Fruit fly (Drosophila melanogaster) whole organism, embryonic: ENCODE measurements around the gene nonC.

Source experiments
- CG10209 ChIP-seq: fragments of 200-800 bp; sonication (Bioruptor generic); optimal IDR thresholded peaks from 3 replicates; lab custom pipeline; 2017; ENCODE audit warnings: missing biosample characterization, mild to moderate bottlenecking, missing genetic modification characterization, missing genetic modification reagents
- CG10267 ChIP-seq: fragments of 200-800 bp; sonication (Bioruptor generic); optimal IDR thresholded peaks from 2 replicates; lab custom pipeline; 2018; ENCODE audit warnings: missing biosample characterization, mild to moderate bottlenecking, missing genetic modification characterization, moderate library complexity
- CG11723 ChIP-seq: fragments of 200-800 bp; sonication (Bioruptor generic); optimal IDR thresholded peaks from 2 replicates; lab custom pipeline; 2017; ENCODE audit warnings: missing biosample characterization, mild to moderate bottlenecking, missing genetic modification characterization
- CG12219 ChIP-seq: fragments of 200-800 bp; sonication (Bioruptor generic); optimal IDR thresholded peaks from 3 replicates; lab custom pipeline; 2018; ENCODE audit warnings: missing biosample characterization, mild to moderate bottlenecking, missing genetic modification characterization
- CG12769 ChIP-seq: fragments of 200-800 bp; sonication (Bioruptor generic); optimal IDR thresholded peaks from 2 replicates; lab custom pipeline; 2019; ENCODE audit warnings: missing biosample characterization, mild to moderate bottlenecking, missing genetic modification characterization, moderate library complexity
- CG14667 ChIP-seq: fragments of 200-800 bp; sonication (Bioruptor generic); IDR thresholded peaks from 2 replicates; pipeline ENCODE4 v1.3.6; 2022; ENCODE audit warnings: missing biosample characterization, missing genetic modification characterization
- CG15696 ChIP-seq: fragments of 200-800 bp; sonication (Bioruptor generic); optimal IDR thresholded peaks from 2 replicates; lab custom pipeline; 2019; ENCODE audit warnings: missing biosample characterization, mild to moderate bottlenecking, missing genetic modification characterization, moderate library complexity
- CG1603 ChIP-seq: fragments of 200-800 bp; sonication (Bioruptor generic); optimal IDR thresholded peaks from 2 replicates; lab custom pipeline; 2019; ENCODE audit warnings: missing biosample characterization, mild to moderate bottlenecking, missing genetic modification characterization, moderate library complexity
- CG16863 ChIP-seq: fragments of 200-800 bp; sonication (Bioruptor generic); optimal IDR thresholded peaks from 3 replicates; lab custom pipeline; 2016; ENCODE audit warnings: missing biosample characterization, missing genetic modification characterization
- CG17912 ChIP-seq: fragments of 200-800 bp; sonication (Bioruptor generic); optimal IDR thresholded peaks from 2 replicates; lab custom pipeline; 2018; ENCODE audit warnings: missing biosample characterization, mild to moderate bottlenecking, missing genetic modification characterization
- CG1832 ChIP-seq: fragments of 200-800 bp; sonication (Bioruptor generic); optimal IDR thresholded peaks from 2 replicates; lab custom pipeline; 2017; ENCODE audit warnings: missing biosample characterization, mild to moderate bottlenecking, missing genetic modification characterization, inconsistent platforms
- CG2129 ChIP-seq: fragments of 200-800 bp; sonication (Bioruptor generic); IDR thresholded peaks from 2 replicates; pipeline ENCODE4 v1.3.6; 2022; ENCODE audit warnings: missing biosample characterization, missing genetic modification characterization; ENCODE audit not compliant: partially characterized antibody
- CG2678 ChIP-seq: fragments of 200-800 bp; sonication (Bioruptor generic); optimal IDR thresholded peaks from 3 replicates; lab custom pipeline; 2019; ENCODE audit warnings: missing biosample characterization, mild to moderate bottlenecking, missing genetic modification characterization, moderate library complexity
- CG30020 ChIP-seq: fragments of 200-800 bp; optimal IDR thresholded peaks from 2 replicates; lab custom pipeline; 2019; ENCODE audit warnings: missing biosample characterization, mild to moderate bottlenecking, missing genetic modification characterization, moderate library complexity
- CG31388 ChIP-seq: fragments of 200-800 bp; sonication (Bioruptor generic); optimal IDR thresholded peaks from 2 replicates; lab custom pipeline; 2016; ENCODE audit warnings: missing biosample characterization, missing genetic modification characterization
- CG32772 ChIP-seq: fragments of 200-800 bp; sonication (Bioruptor generic); IDR thresholded peaks from 2 replicates; pipeline ENCODE4 v1.3.6; 2022; ENCODE audit warnings: missing biosample characterization, missing genetic modification characterization
- CG34224 ChIP-seq: fragments of 200-800 bp; sonication (Bioruptor generic); IDR thresholded peaks from 3 replicates; pipeline ENCODE4 v1.3.6; 2022; ENCODE audit warnings: missing biosample characterization, missing genetic modification characterization; ENCODE audit not compliant: partially characterized antibody
- CG43689 ChIP-seq: fragments of 200-800 bp; sonication (Bioruptor generic); IDR thresholded peaks from 2 replicates; pipeline ENCODE4 v1.3.6; 2022; ENCODE audit warnings: missing biosample characterization, missing genetic modification characterization
- CG7928 ChIP-seq: fragments of 200-800 bp; sonication (Bioruptor generic); optimal IDR thresholded peaks from 2 replicates; lab custom pipeline; 2017; ENCODE audit warnings: missing biosample characterization, mild to moderate bottlenecking, missing genetic modification characterization
- Doc2 ChIP-seq: fragments of 200-800 bp; sonication (Bioruptor generic); IDR thresholded peaks from 2 replicates; pipeline ENCODE4 v1.3.6; 2022; ENCODE audit warnings: missing biosample characterization, missing genetic modification characterization
- Ets65A ChIP-seq: fragments of 200-800 bp; sonication (Bioruptor generic); peaks from one replicate; lab custom pipeline; 2016; ENCODE audit warnings: missing biosample characterization, missing genetic modification characterization
- Hr3 ChIP-seq: fragments of 200-800 bp; sonication (Bioruptor generic); optimal IDR thresholded peaks from 3 replicates; lab custom pipeline; 2016; ENCODE audit warnings: missing biosample characterization, missing genetic modification characterization
- Hsf ChIP-seq: fragments of 200-800 bp; sonication (Bioruptor generic); optimal IDR thresholded peaks from 3 replicates; lab custom pipeline; 2016; ENCODE audit warnings: missing biosample characterization, missing genetic modification characterization
- Lim3 ChIP-seq: fragments of 200-800 bp; sonication (Bioruptor generic); IDR thresholded peaks from 2 replicates; pipeline ENCODE4 v1.3.6; 2022; ENCODE audit warnings: missing biosample characterization, missing genetic modification characterization
- Mrtf ChIP-seq: fragments of 200-800 bp; sonication (Bioruptor generic); IDR thresholded peaks from 3 replicates; pipeline ENCODE4 v1.3.6; 2022; ENCODE audit warnings: missing biosample characterization, missing genetic modification characterization
- NfI ChIP-seq: fragments of 200-800 bp; sonication (Bioruptor generic); optimal IDR thresholded peaks from 3 replicates; lab custom pipeline; 2018; ENCODE audit warnings: missing biosample characterization, mild to moderate bottlenecking, missing genetic modification characterization, moderate library complexity
- Rx ChIP-seq: fragments of 200-800 bp; sonication (Bioruptor generic); IDR thresholded peaks from 2 replicates; pipeline ENCODE4 v1.3.6; 2022; ENCODE audit warnings: missing biosample characterization, missing genetic modification characterization
- Trl ChIP-seq, 3 experiments: fragments of >200 bp in 2 of 3; fragments of 200-800 bp in 1 of 3; sonication (Bioruptor generic) in 1 of 3; optimal IDR thresholded peaks; 2 replicates in 1 of 3; 3 replicates in 2 of 3; lab custom pipeline; 2016 to 2017; ENCODE audit warnings: missing biosample characterization in 1 of 3, missing genetic modification characterization in 1 of 3
- Vsx1 ChIP-seq: fragments of 200-800 bp; sonication (Bioruptor generic); optimal IDR thresholded peaks from 2 replicates; lab custom pipeline; 2017; ENCODE audit warnings: missing biosample characterization, mild to moderate bottlenecking, missing genetic modification characterization, missing genetic modification reagents
- bab2 ChIP-seq: fragments of 200-800 bp; sonication (Bioruptor generic); optimal IDR thresholded peaks from 2 replicates; lab custom pipeline; 2016; ENCODE audit warnings: missing biosample characterization, missing genetic modification characterization
- bcd ChIP-seq: fragments of 200-800 bp; sonication (Bioruptor generic); optimal IDR thresholded peaks from 2 replicates; lab custom pipeline; 2017; ENCODE audit warnings: missing biosample characterization, mild to moderate bottlenecking, missing genetic modification characterization
- cg ChIP-seq: fragments of 200-800 bp; sonication (Bioruptor generic); optimal IDR thresholded peaks from 3 replicates; lab custom pipeline; 2019; ENCODE audit warnings: missing biosample characterization, mild to moderate bottlenecking, missing genetic modification characterization, moderate library complexity
- fu2 ChIP-seq: fragments of 200-800 bp; sonication (Bioruptor generic); optimal IDR thresholded peaks from 2 replicates; lab custom pipeline; 2016; ENCODE audit warnings: missing biosample characterization, missing genetic modification characterization
- gce ChIP-seq: fragments of 200-800 bp; sonication (Bioruptor generic); IDR thresholded peaks from 3 replicates; pipeline ENCODE4 v1.3.6; 2022; ENCODE audit warnings: missing biosample characterization, missing genetic modification characterization
- gcm2 ChIP-seq: fragments of 200-800 bp; sonication (Bioruptor generic); optimal IDR thresholded peaks from 2 replicates; lab custom pipeline; 2016; ENCODE audit warnings: missing biosample characterization, missing genetic modification characterization
- kay ChIP-seq: fragments of 200-800 bp; sonication (Bioruptor generic); optimal IDR thresholded peaks from 2 replicates; lab custom pipeline; 2016; ENCODE audit warnings: missing biosample characterization, missing genetic modification characterization
- lbe ChIP-seq: fragments of 200-800 bp; sonication (Bioruptor generic); optimal IDR thresholded peaks from 2 replicates; lab custom pipeline; 2016; ENCODE audit warnings: missing biosample characterization, mild to moderate bottlenecking, missing genetic modification characterization
- luna ChIP-seq: fragments of 200-800 bp; sonication (Bioruptor generic); optimal IDR thresholded peaks from 2 replicates; lab custom pipeline; 2016; ENCODE audit warnings: missing biosample characterization, missing genetic modification characterization
- phol ChIP-seq: fragments of 200-800 bp; sonication (Bioruptor generic); optimal IDR thresholded peaks from 3 replicates; lab custom pipeline; 2018; ENCODE audit warnings: missing biosample characterization, mild to moderate bottlenecking, missing genetic modification characterization, moderate library complexity
- row ChIP-seq: fragments of 200-800 bp; sonication (Bioruptor generic); IDR thresholded peaks from 3 replicates; pipeline ENCODE4 v1.3.6; 2022; ENCODE audit warnings: missing biosample characterization, missing genetic modification characterization
- so ChIP-seq: fragments of 200-800 bp; sonication (Bioruptor generic); IDR thresholded peaks from 3 replicates; pipeline ENCODE4 v1.3.6; 2022; ENCODE audit warnings: missing biosample characterization, missing genetic modification characterization
- stc ChIP-seq: fragments of 200-800 bp; sonication (Bioruptor generic); IDR thresholded peaks from 2 replicates; pipeline ENCODE4 v1.3.6; 2022; ENCODE audit warnings: missing biosample characterization, missing genetic modification characterization
- tin ChIP-seq: fragments of 200-800 bp; sonication (Bioruptor generic); optimal IDR thresholded peaks from 3 replicates; lab custom pipeline; 2016; ENCODE audit warnings: missing biosample characterization, missing genetic modification characterization
- tna ChIP-seq: fragments of 200-800 bp; sonication (Bioruptor generic); IDR thresholded peaks from 2 replicates; pipeline ENCODE4 v1.3.6; 2022; ENCODE audit warnings: missing biosample characterization, missing genetic modification characterization; ENCODE audit not compliant: partially characterized antibody
- twi ChIP-seq: fragments of 200-800 bp; optimal IDR thresholded peaks from 2 replicates; lab custom pipeline; 2019; ENCODE audit warnings: missing biosample characterization, mild to moderate bottlenecking, missing genetic modification characterization, moderate library complexity
- zfh1 ChIP-seq: fragments of 200-800 bp; sonication (Bioruptor generic); IDR thresholded peaks from 3 replicates; pipeline ENCODE4 v1.3.6; 2022; ENCODE audit warnings: missing biosample characterization, missing genetic modification characterization

The nonC gene

dm6 chrX:6849178-6849956 lies 25.1 kb downstream of the nonC start, which contains the start of the genes Cht11 and CG4558 (continued):
- no peak for TF ChIP-seq cg (GFP tag; lab: Kevin White, UChicago)
- peak; percentile 84 for TF ChIP-seq zfh1 (GFP tag; lab: Robert Waterston, UW)
- no peak for TF ChIP-seq CG1832 (GFP tag; lab: Kevin White, UChicago)
- no peak for TF ChIP-seq luna (GFP tag; lab: Kevin White, UChicago)
- TF ChIP-seq Ets65A (GFP tag; lab: Kevin White, UChicago), result peak; percentile 95
- TF ChIP-seq Hsf (GFP tag; lab: Kevin White, UChicago), result peak; percentile 82
- TF ChIP-seq Rx (GFP tag; lab: Robert Waterston, UW), result peak; percentile 66
- TF ChIP-seq CG16863 (GFP tag; lab: Kevin White, UChicago), result peak; percentile 54
- peak; percentile 77 for TF ChIP-seq CG10267 (tag; lab: Kevin White, UChicago)
- peak; percentile 76; the same call in 2 of the 3 replicates for TF ChIP-seq Mrtf (GFP tag; lab: Robert Waterston, UW)
- TF ChIP-seq CG10209 (GFP tag; lab: Kevin White, UChicago), result peak; percentile 76
- TF ChIP-seq twi (tag; lab: Kevin White, UChicago), result peak; percentile 47
- TF ChIP-seq Trl (optimal IDR thresholded peaks at IDR 0.05; lab: Kevin White, UChicago), result no peak
- peak; percentile 64 for TF ChIP-seq Trl (GFP tag; optimal IDR thresholded peaks at IDR 0.05; lab: Kevin White, UChicago)
- TF ChIP-seq bab2, result peak; percentile 47
- TF ChIP-seq lbe, result peak; percentile 74
- peak; percentile 80 for TF ChIP-seq CG32772 (GFP tag; lab: Robert Waterston, UW)
- TF ChIP-seq stc, result peak; percentile 79
- TF ChIP-seq Vsx1, result peak; percentile 41
- no peak for TF ChIP-seq CG2129 (GFP tag; lab: Robert Waterston, UW)
- TF ChIP-seq CG17912 (GFP tag; lab: Kevin White, UChicago), result peak; percentile 14
- TF ChIP-seq CG15696 (tag; lab: Kevin White, UChicago), result peak; percentile 79
- TF ChIP-seq fu2 (GFP tag; lab: Kevin White, UChicago), result peak; percentile 57
- 0 out of 3 replicates have a peak, but pooled peaks have one; percentile 49 for TF ChIP-seq gce (GFP tag; lab: Robert Waterston, UW)
- TF ChIP-seq so (GFP tag; lab: Robert Waterston, UW), result no peak; the same call in 2 of the 3 replicates
- TF ChIP-seq CG12769 (tag; lab: Kevin White, UChicago), result no peak
- no peak for TF ChIP-seq Lim3 (GFP tag; lab: Robert Waterston, UW)
- TF ChIP-seq row (GFP tag; lab: Robert Waterston, UW), result peak; percentile 96
- peak; percentile 68 for TF ChIP-seq CG1603 (tag; lab: Kevin White, UChicago)
- peak; percentile 88 for TF ChIP-seq CG2678 (tag; lab: Kevin White, UChicago)
- TF ChIP-seq CG30020 (tag; lab: Kevin White, UChicago), result peak; percentile 65
- peak; percentile 80 for TF ChIP-seq NfI (GFP tag; lab: Kevin White, UChicago)
- TF ChIP-seq CG11723 (GFP tag; lab: Kevin White, UChicago), result peak; percentile 10
- TF ChIP-seq kay (GFP tag; lab: Kevin White, UChicago), result peak; percentile 77
- peak; percentile 62; the same call in 1 of the 3 replicates for TF ChIP-seq CG34224
- TF ChIP-seq Hr3 (GFP tag; lab: Kevin White, UChicago), result peak; percentile 81
- peak; percentile 78 for TF ChIP-seq bcd (GFP tag; lab: Kevin White, UChicago)
- TF ChIP-seq tin (GFP tag; lab: Kevin White, UChicago), result peak; percentile 80
- peak; percentile 85 for TF ChIP-seq phol (tag; lab: Kevin White, UChicago)
- no peak for TF ChIP-seq gcm2 (GFP tag; lab: Kevin White, UChicago)
- peak; percentile 96 for TF ChIP-seq CG7928 (GFP tag; lab: Kevin White, UChicago)
- TF ChIP-seq CG12219 (GFP tag; lab: Kevin White, UChicago), result peak; percentile 50
- TF ChIP-seq CG31388 (GFP tag; lab: Kevin White, UChicago), result peak; percentile 41
- peak; percentile 24; the same call in 1 of the 2 replicates for TF ChIP-seq tna (GFP tag; lab: Robert Waterston, UW)
- TF ChIP-seq CG14667 (GFP tag; lab: Robert Waterston, UW), result peak; percentile 67; the same call in 1 of the 2 replicates
- TF ChIP-seq CG43689 (GFP tag; lab: Robert Waterston, UW), result 0 out of 2 replicates have a peak, but pooled peaks have one; percentile 42
- TF ChIP-seq Doc2 (GFP tag; lab: Robert Waterston, UW), result peak; percentile 45; the same call in 1 of the 2 replicates
